Worm (Caenorhabditis elegans) whole organism, young adult: Measurements from ENCODE around the gene W09G12.6.

Experiments used
- F52B5.7 ChIP-seq: sonication (generic microtip); optimal IDR thresholded peaks from 2 replicates; lab custom pipeline; 2016; ENCODE audit warnings: mild to moderate bottlenecking, missing genetic modification characterization, missing compliant biosample characterization
- ZK185.1 ChIP-seq: sonication (generic microtip); optimal IDR thresholded peaks from 2 replicates; lab custom pipeline; 2016; ENCODE audit warnings: mild to moderate bottlenecking, missing genetic modification characterization, missing compliant biosample characterization; ENCODE audit not compliant: poor library complexity, severe bottlenecking
- lin-54 ChIP-seq: fragments of 200-800 bp; sonication (Bioruptor generic); optimal IDR thresholded peaks from 2 replicates; lab custom pipeline; 2018; ENCODE audit warnings: mild to moderate bottlenecking, missing genetic modification characterization, missing compliant biosample characterization
- snpc-1.1 ChIP-seq: sonication (generic microtip); optimal IDR thresholded peaks from 2 replicates; lab custom pipeline; 2017; ENCODE audit warnings: missing genetic modification characterization, mild to moderate bottlenecking, missing compliant biosample characterization, antibody characterized with exemption, moderate library complexity, missing genotype, missing genetic modification reagents; ENCODE audit not compliant: insufficient read depth

DNA sequence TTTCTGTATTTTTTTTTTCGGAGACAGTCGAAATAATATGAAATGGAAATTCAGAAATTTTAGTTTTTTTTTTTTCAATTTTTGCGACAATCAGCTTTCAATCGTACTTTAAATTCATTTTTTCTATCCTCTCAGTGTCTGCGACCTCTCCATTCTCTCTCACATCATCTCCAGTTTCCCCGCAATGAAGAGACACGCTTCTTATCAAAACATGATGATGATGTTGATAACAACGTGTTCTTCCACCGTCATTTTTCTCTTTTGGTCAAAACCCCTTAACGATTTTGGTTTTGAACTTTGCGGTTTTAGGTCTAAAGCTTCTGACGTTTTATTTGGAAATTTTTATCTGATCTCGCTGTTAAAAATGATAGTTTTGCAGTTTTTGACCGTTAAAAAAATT is 22.4 kb upstream of the W09G12.6 start:
- TF ChIP-seq snpc-1.1 (tag; lab: Kevin White, UChicago) (no peak), ZK185.1 (no peak), F52B5.7 (tag; lab: Kevin White, UChicago) (no peak), lin-54 (GFP tag; lab: Kevin White, UChicago) (no peak)
